Worm (Caenorhabditis elegans): Measurements from ENCODE around the gene T12D8.10.

T12D8.10 gene

ce11 chrIII:13633826-13634225, 8.3 kb downstream of the T12D8.10 start:
- TF ChIP-seq B0310.2 (tag; optimal IDR thresholded peaks at IDR 0.05) (no peak), pes-1 (GFP tag; IDR thresholded peaks at IDR 0.05) (no peak), flt-1 (GFP tag; IDR thresholded peaks at IDR 0.05) (no peak), hnd-1 (tag; optimal IDR thresholded peaks at IDR 0.05) (no peak), ceh-13 (GFP tag; optimal IDR thresholded peaks at IDR 0.05) (no peak), hmg-4 (GFP tag; optimal IDR thresholded peaks at IDR 0.05) (no peak), tbx-37 (GFP tag; conservative IDR thresholded peaks at IDR 0.05) (no peak), sea-1 (GFP tag; conservative IDR thresholded peaks at IDR 0.05) (no peak), F13C5.2 (tag; optimal IDR thresholded peaks at IDR 0.05) (no peak), tra-4 (tag; optimal IDR thresholded peaks at IDR 0.05) (no peak), scrt-1 (GFP tag; IDR thresholded peaks at IDR 0.05) (no peak), tbx-11 (GFP tag; IDR thresholded peaks at IDR 0.05) (no peak), hmbx-1 (tag; optimal IDR thresholded peaks at IDR 0.05) (no peak), ets-7 (tag; optimal IDR thresholded peaks at IDR 0.05) (no peak), ama-1 (optimal IDR thresholded peaks at IDR 0.05) (no peak), ceh-36 (tag; optimal IDR thresholded peaks at IDR 0.05) (no peak)

ce11 chrIII:13630708-13631107, 11.4 kb downstream of the T12D8.10 start, which contains the start of gene arrd-17:
TSS of gene arrd-17 (minus strand) at chrIII:13630808.
- TF ChIP-seq hnd-1 (tag; optimal IDR thresholded peaks at IDR 0.05), result no peak
- TF ChIP-seq tbx-11 (GFP tag; IDR thresholded peaks at IDR 0.05), result no peak
- TF ChIP-seq pes-1 (GFP tag; IDR thresholded peaks at IDR 0.05), result no peak
- no peak for TF ChIP-seq tra-4 (tag; optimal IDR thresholded peaks at IDR 0.05)
- no peak for TF ChIP-seq hmg-4 (GFP tag; optimal IDR thresholded peaks at IDR 0.05)
- no peak for TF ChIP-seq B0310.2 (tag; optimal IDR thresholded peaks at IDR 0.05)
- TF ChIP-seq hmbx-1 (tag; optimal IDR thresholded peaks at IDR 0.05), result no peak
- TF ChIP-seq aly-1 (tag; optimal IDR thresholded peaks at IDR 0.05), result no peak
- TF ChIP-seq scrt-1 (GFP tag; IDR thresholded peaks at IDR 0.05), result no peak
- TF ChIP-seq flt-1 (GFP tag; IDR thresholded peaks at IDR 0.05), result no peak
- TF ChIP-seq ets-7 (tag; optimal IDR thresholded peaks at IDR 0.05), result no peak
- no peak for TF ChIP-seq ceh-13 (GFP tag; optimal IDR thresholded peaks at IDR 0.05)
- no peak for TF ChIP-seq ceh-36 (tag; optimal IDR thresholded peaks at IDR 0.05)
- TF ChIP-seq F13C5.2 (tag; optimal IDR thresholded peaks at IDR 0.05), result no peak
- no peak for TF ChIP-seq tbx-37 (GFP tag; conservative IDR thresholded peaks at IDR 0.05)
- no peak for TF ChIP-seq ama-1 (optimal IDR thresholded peaks at IDR 0.05)
- no peak for TF ChIP-seq sea-1 (GFP tag; conservative IDR thresholded peaks at IDR 0.05)

ce11 chrIII:13626692-13627091, 15.4 kb downstream of the T12D8.10 start, which contains the start of gene T12D8.5:
TSS of gene T12D8.5 (minus strand) at chrIII:13626786.
- no peak for TF ChIP-seq hmg-4 (GFP tag; optimal IDR thresholded peaks at IDR 0.05)
- TF ChIP-seq ceh-13 (GFP tag; optimal IDR thresholded peaks at IDR 0.05), result no peak
- TF ChIP-seq tbx-11 (GFP tag; IDR thresholded peaks at IDR 0.05), result no peak
- TF ChIP-seq ceh-36 (tag; optimal IDR thresholded peaks at IDR 0.05), result no peak
- TF ChIP-seq hmbx-1 (tag; optimal IDR thresholded peaks at IDR 0.05), result no peak
- no peak for TF ChIP-seq tbx-37 (GFP tag; conservative IDR thresholded peaks at IDR 0.05)
- no peak for TF ChIP-seq hnd-1 (tag; optimal IDR thresholded peaks at IDR 0.05)
- TF ChIP-seq flt-1 (GFP tag; IDR thresholded peaks at IDR 0.05), result no peak
- TF ChIP-seq B0310.2 (tag; optimal IDR thresholded peaks at IDR 0.05), result no peak
- TF ChIP-seq F13C5.2 (tag; optimal IDR thresholded peaks at IDR 0.05), result no peak
- TF ChIP-seq sea-1 (GFP tag; conservative IDR thresholded peaks at IDR 0.05), result no peak
- no peak for TF ChIP-seq scrt-1 (GFP tag; IDR thresholded peaks at IDR 0.05)
- no peak for TF ChIP-seq ets-7 (tag; optimal IDR thresholded peaks at IDR 0.05)
- TF ChIP-seq aly-1 (tag; optimal IDR thresholded peaks at IDR 0.05), result no peak
- TF ChIP-seq tra-4 (tag; optimal IDR thresholded peaks at IDR 0.05), result no peak
- TF ChIP-seq pes-1 (GFP tag; IDR thresholded peaks at IDR 0.05), result no peak
- no peak for TF ChIP-seq ama-1 (optimal IDR thresholded peaks at IDR 0.05)

- TF ChIP-seq F13C5.2 (tag; optimal IDR thresholded peaks at IDR 0.05) (no peak), tra-4 (tag; optimal IDR thresholded peaks at IDR 0.05) (no peak), ama-1 (optimal IDR thresholded peaks at IDR 0.05) (no peak), ets-7 (tag; optimal IDR thresholded peaks at IDR 0.05) (no peak), pes-1 (GFP tag; IDR thresholded peaks at IDR 0.05) (no peak), aly-1 (tag; optimal IDR thresholded peaks at IDR 0.05) (no peak), B0310.2 (tag; optimal IDR thresholded peaks at IDR 0.05) (no peak), tbx-11 (GFP tag; IDR thresholded peaks at IDR 0.05) (no peak)
These were observed 16.3 kb downstream of the T12D8.10 start for ce11 chrIII:13625650-13626430.

- TF ChIP-seq tra-4 (tag; optimal IDR thresholded peaks at IDR 0.05) (no peak), pes-1 (GFP tag; IDR thresholded peaks at IDR 0.05) (no peak), ceh-36 (tag; optimal IDR thresholded peaks at IDR 0.05) (no peak), B0310.2 (tag; optimal IDR thresholded peaks at IDR 0.05) (no peak), ceh-13 (GFP tag; optimal IDR thresholded peaks at IDR 0.05) (no peak), flt-1 (GFP tag; IDR thresholded peaks at IDR 0.05) (no peak), ama-1 (optimal IDR thresholded peaks at IDR 0.05) (no peak), aly-1 (tag; optimal IDR thresholded peaks at IDR 0.05) (no peak), hmg-4 (GFP tag; optimal IDR thresholded peaks at IDR 0.05) (no peak), hnd-1 (tag; optimal IDR thresholded peaks at IDR 0.05) (no peak), tbx-37 (GFP tag; conservative IDR thresholded peaks at IDR 0.05) (no peak)
These were observed 17.9 kb downstream of the T12D8.10 start, which contains the start of gene taf-9 for ce11 chrIII:13624226-13624625. TSS of gene taf-9 (plus strand) at chrIII:13624276.

- no peak for TF ChIP-seq scrt-1 (GFP tag; IDR thresholded peaks at IDR 0.05)
- TF ChIP-seq aly-1 (tag; optimal IDR thresholded peaks at IDR 0.05), result no peak
- no peak for TF ChIP-seq F13C5.2 (tag; optimal IDR thresholded peaks at IDR 0.05)
- TF ChIP-seq sea-1 (GFP tag; conservative IDR thresholded peaks at IDR 0.05), result no peak
- no peak for TF ChIP-seq flt-1 (GFP tag; IDR thresholded peaks at IDR 0.05)
- no peak for TF ChIP-seq ceh-13 (GFP tag; optimal IDR thresholded peaks at IDR 0.05)
- TF ChIP-seq hmg-4 (GFP tag; optimal IDR thresholded peaks at IDR 0.05), result no peak
- TF ChIP-seq tra-4 (tag; optimal IDR thresholded peaks at IDR 0.05), result no peak
- no peak for TF ChIP-seq hnd-1 (tag; optimal IDR thresholded peaks at IDR 0.05)
- no peak for TF ChIP-seq pes-1 (GFP tag; IDR thresholded peaks at IDR 0.05)
- no peak for TF ChIP-seq hmbx-1 (tag; optimal IDR thresholded peaks at IDR 0.05)
These were observed 19.1 kb downstream of the T12D8.10 start, which contains the start of gene mlc-5 for ce11 chrIII:13623014-13623413. TSS of gene mlc-5 (plus strand) at chrIII:13623314.

- TF ChIP-seq B0310.2 (tag; optimal IDR thresholded peaks at IDR 0.05) (no peak), tbx-37 (GFP tag; conservative IDR thresholded peaks at IDR 0.05) (no peak), ets-7 (tag; optimal IDR thresholded peaks at IDR 0.05) (no peak), ama-1 (optimal IDR thresholded peaks at IDR 0.05) (no peak), ceh-13 (GFP tag; optimal IDR thresholded peaks at IDR 0.05) (no peak), ceh-36 (tag; optimal IDR thresholded peaks at IDR 0.05) (no peak), hmbx-1 (tag; optimal IDR thresholded peaks at IDR 0.05) (no peak)
These were observed 19.9 kb downstream of the T12D8.10 start, which contains the start of gene hip-1 for ce11 chrIII:13622268-13622667. TSS of gene hip-1 (minus strand) at chrIII:13622492.

Measured in whole organism, early embryonic.